Worm (Caenorhabditis elegans) whole organism, mixed stage, embryonic: ENCODE data around the gene nhr-107.

Experiments used
- blmp-1 ChIP-seq: fragments of 150-350 bp; optimal IDR thresholded peaks from 2 replicates; lab custom pipeline; 2014; ENCODE audit warnings: missing biosample characterization, missing genetic modification characterization
- elt-3 ChIP-seq: fragments of 150-350 bp; optimal IDR thresholded peaks from 2 replicates; lab custom pipeline; 2014; ENCODE audit warnings: missing biosample characterization, missing genetic modification characterization
- mab-5 ChIP-seq: fragments of 150-350 bp; optimal IDR thresholded peaks from 2 replicates; lab custom pipeline; 2014; ENCODE audit warnings: missing biosample characterization, missing genetic modification characterization
- mep-1 ChIP-seq: fragments of 150-350 bp; optimal IDR thresholded peaks from 2 replicates; lab custom pipeline; 2017; ENCODE audit warnings: missing biosample characterization, missing genetic modification reagents, missing genetic modification characterization, inconsistent platforms
- nhr-12 ChIP-seq: fragments of 150-350 bp; optimal IDR thresholded peaks from 2 replicates; lab custom pipeline; 2014; ENCODE audit warnings: missing biosample characterization, missing genetic modification characterization
- nhr-28 ChIP-seq: fragments of 150-350 bp; optimal IDR thresholded peaks from 2 replicates; lab custom pipeline; 2014; ENCODE audit warnings: missing biosample characterization, missing genetic modification characterization
- snpc-4 ChIP-seq: fragments of 150-350 bp; optimal IDR thresholded peaks from 2 replicates; lab custom pipeline; 2014; ENCODE audit warnings: missing biosample characterization, missing genetic modification characterization
- unc-39 ChIP-seq: fragments of 150-350 bp; optimal IDR thresholded peaks from 2 replicates; lab custom pipeline; 2014; ENCODE audit warnings: missing biosample characterization, missing genetic modification characterization
- zip-8 ChIP-seq: fragments of 150-350 bp; optimal IDR thresholded peaks from 2 replicates; lab custom pipeline; 2014; ENCODE audit warnings: missing biosample characterization, missing genetic modification characterization
- ztf-11 ChIP-seq: fragments of 150-350 bp; optimal IDR thresholded peaks from 2 replicates; lab custom pipeline; 2014; ENCODE audit warnings: missing biosample characterization, missing genetic modification characterization

DNA sequence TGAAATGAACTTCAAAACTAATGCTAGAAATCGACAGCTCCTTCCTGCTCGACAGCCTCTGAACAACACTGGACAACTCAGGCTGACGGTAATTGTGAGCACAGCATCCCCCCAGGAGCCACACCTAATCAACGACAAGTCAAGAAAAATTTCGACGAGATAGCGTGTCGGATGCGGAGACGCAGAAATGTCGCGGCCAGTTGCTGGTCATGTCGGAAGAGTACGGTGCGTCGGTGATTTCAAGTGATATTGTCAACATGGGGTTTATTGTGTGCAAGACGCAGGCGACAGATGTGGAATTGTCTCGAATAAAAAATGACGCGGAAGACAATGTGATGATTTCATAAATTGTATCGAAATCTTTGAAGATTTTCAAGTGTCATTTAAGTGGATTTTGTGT, 39.6 kb upstream of the nhr-107 start, which contains the start of gene twk-11:
- TF ChIP-seq blmp-1 (no peak), snpc-4 (tag; lab: Kevin White, UChicago) (no peak), nhr-12 (tag; lab: Kevin White, UChicago) (no peak), zip-8 (no peak), ztf-11 (tag; lab: Kevin White, UChicago) (no peak), elt-3 (no peak), mab-5 (tag; lab: Kevin White, UChicago) (no peak), unc-39 (tag; lab: Kevin White, UChicago) (no peak), mep-1 (tag; lab: Kevin White, UChicago) (no peak), nhr-28 (tag; lab: Kevin White, UChicago) (no peak)
